Fruit fly (Drosophila melanogaster) whole organism, embryonic: ENCODE measurements around the gene CstF50.

Experiments
- Atf3 ChIP-seq: fragments of 200-800 bp; sonication (Bioruptor generic); optimal IDR thresholded peaks from 3 replicates; lab custom pipeline; 2016; ENCODE audit warnings: missing biosample characterization, missing genetic modification characterization
- Bteb2 ChIP-seq: fragments of 200-800 bp; sonication (Bioruptor generic); optimal IDR thresholded peaks from 2 replicates; lab custom pipeline; 2016; ENCODE audit warnings: missing biosample characterization, missing genetic modification characterization
- CG13296 ChIP-seq: fragments of 200-800 bp; sonication (Bioruptor generic); optimal IDR thresholded peaks from 3 replicates; lab custom pipeline; 2018; ENCODE audit warnings: missing biosample characterization, mild to moderate bottlenecking, missing genetic modification characterization
- CG15514 ChIP-seq: fragments of 200-800 bp; sonication (Bioruptor generic); optimal IDR thresholded peaks from 3 replicates; lab custom pipeline; 2017; ENCODE audit warnings: missing biosample characterization, missing genetic modification characterization, mild to moderate bottlenecking, moderate library complexity, missing genetic modification reagents
- CG15696 ChIP-seq: fragments of 200-800 bp; sonication (Bioruptor generic); optimal IDR thresholded peaks from 2 replicates; lab custom pipeline; 2019; ENCODE audit warnings: missing biosample characterization, mild to moderate bottlenecking, missing genetic modification characterization, moderate library complexity
- CG1602 ChIP-seq: fragments of 200-800 bp; sonication (Bioruptor generic); optimal IDR thresholded peaks from 3 replicates; lab custom pipeline; 2016; ENCODE audit warnings: missing biosample characterization, missing genetic modification characterization
- CG16813 ChIP-seq: fragments of 200-800 bp; sonication (Bioruptor generic); IDR thresholded peaks from 3 replicates; pipeline ENCODE4 v1.3.6; 2022; ENCODE audit warnings: missing biosample characterization, missing genetic modification characterization; ENCODE audit not compliant: partially characterized antibody
- CG17612 ChIP-seq: fragments of 200-800 bp; sonication (Bioruptor generic); IDR thresholded peaks from 2 replicates; pipeline ENCODE4 v1.3.6; 2022; ENCODE audit warnings: missing biosample characterization, missing genetic modification characterization
- CG18599 ChIP-seq: fragments of 200-800 bp; sonication (Bioruptor generic); optimal IDR thresholded peaks from 3 replicates; lab custom pipeline; 2017; ENCODE audit warnings: missing biosample characterization, missing genetic modification characterization, mild to moderate bottlenecking, moderate library complexity, missing genetic modification reagents
- CG2678 ChIP-seq: fragments of 200-800 bp; sonication (Bioruptor generic); optimal IDR thresholded peaks from 3 replicates; lab custom pipeline; 2019; ENCODE audit warnings: missing biosample characterization, mild to moderate bottlenecking, missing genetic modification characterization, moderate library complexity
- CG2712 ChIP-seq: fragments of 200-800 bp; optimal IDR thresholded peaks from 3 replicates; lab custom pipeline; 2019; ENCODE audit warnings: missing biosample characterization, mild to moderate bottlenecking, missing genetic modification characterization, moderate library complexity
- CG4854 ChIP-seq: fragments of 200-800 bp; sonication (Bioruptor generic); optimal IDR thresholded peaks from 2 replicates; lab custom pipeline; 2016; ENCODE audit warnings: missing biosample characterization, missing genetic modification characterization, inconsistent platforms
- CG6175 ChIP-seq: fragments of 200-800 bp; sonication (Bioruptor generic); IDR thresholded peaks from 3 replicates; pipeline ENCODE4 v1.3.6; 2022; ENCODE audit warnings: missing biosample characterization, missing genetic modification characterization
- CG6689 ChIP-seq: fragments of 200-800 bp; sonication (Bioruptor generic); IDR thresholded peaks from 2 replicates; pipeline ENCODE4 v1.3.6; 2022; ENCODE audit warnings: missing biosample characterization, missing genetic modification characterization
- CG6854 ChIP-seq: fragments of 200-800 bp; sonication (Bioruptor generic); optimal IDR thresholded peaks from 3 replicates; lab custom pipeline; 2017; ENCODE audit warnings: missing biosample characterization, mild to moderate bottlenecking, missing genetic modification characterization
- CHES-1-like ChIP-seq: fragments of 200-800 bp; sonication (Bioruptor generic); optimal IDR thresholded peaks from 2 replicates; lab custom pipeline; 2016; ENCODE audit warnings: missing biosample characterization, missing genetic modification characterization
- Drgx ChIP-seq: fragments of 200-800 bp; sonication (Bioruptor generic); IDR thresholded peaks from 2 replicates; pipeline ENCODE4 v1.3.6; 2022; ENCODE audit warnings: missing biosample characterization, missing genetic modification characterization
- Gug ChIP-seq: fragments of 200-800 bp; sonication (Bioruptor generic); IDR thresholded peaks from 4 replicates; pipeline ENCODE4 v1.3.6; 2022; ENCODE audit warnings: missing biosample characterization, missing genetic modification characterization
- HLH4C ChIP-seq: fragments of 200-800 bp; sonication (Bioruptor generic); IDR thresholded peaks from 3 replicates; pipeline ENCODE4 v1.3.6; 2022; ENCODE audit warnings: missing biosample characterization, missing genetic modification characterization; ENCODE audit not compliant: partially characterized antibody
- HmgZ ChIP-seq: fragments of 200-800 bp; sonication (Bioruptor generic); optimal IDR thresholded peaks from 2 replicates; lab custom pipeline; 2018; ENCODE audit warnings: missing biosample characterization, mild to moderate bottlenecking, missing genetic modification characterization
- Hr51 ChIP-seq, 2 experiments: fragments of 200-800 bp; sonication (Bioruptor generic); optimal IDR thresholded peaks; 2 replicates in 1 of 2; 3 replicates in 1 of 2; lab custom pipeline; 2016 to 2018; ENCODE audit warnings: missing biosample characterization in 2 of 2, missing genetic modification characterization in 2 of 2, mild to moderate bottlenecking in 1 of 2, moderate library complexity in 1 of 2
- Hr78 ChIP-seq, 2 experiments: fragments of 200-800 bp in 1 of 2; fragments of >200 bp in 1 of 2; sonication (Bioruptor generic) in 1 of 2; optimal IDR thresholded peaks; 2 replicates each; lab custom pipeline; 2017 to 2019; ENCODE audit warnings: missing biosample characterization in 2 of 2, missing genetic modification characterization in 2 of 2, mild to moderate bottlenecking in 1 of 2, moderate library complexity in 1 of 2
- Lim3 ChIP-seq: fragments of 200-800 bp; sonication (Bioruptor generic); IDR thresholded peaks from 2 replicates; pipeline ENCODE4 v1.3.6; 2022; ENCODE audit warnings: missing biosample characterization, missing genetic modification characterization
- Med ChIP-seq: fragments of 200-800 bp; sonication (Bioruptor generic); peaks from one replicate; lab custom pipeline; 2016; ENCODE audit warnings: missing biosample characterization, missing genetic modification characterization, mild to moderate bottlenecking, inconsistent platforms, moderate library complexity
- Opbp ChIP-seq: fragments of 200-800 bp; sonication (Bioruptor generic); IDR thresholded peaks from 3 replicates; pipeline ENCODE4 v1.3.6; 2022; ENCODE audit warnings: missing biosample characterization, missing genetic modification characterization; ENCODE audit not compliant: partially characterized antibody
- Sry-δ ChIP-seq: fragments of 200-800 bp; sonication (Bioruptor generic); optimal IDR thresholded peaks from 2 replicates; lab custom pipeline; 2016; ENCODE audit warnings: missing biosample characterization, missing genetic modification characterization
- Stat92E ChIP-seq, 3 experiments: fragments of >200 bp in 2 of 3; fragments of 200-800 bp in 1 of 3; sonication (Bioruptor generic) in 1 of 3; optimal IDR thresholded peaks; 2 replicates each; lab custom pipeline; 2017 to 2019; ENCODE audit warnings: missing biosample characterization in 3 of 3, missing genetic modification characterization in 3 of 3, mild to moderate bottlenecking in 1 of 3, moderate library complexity in 1 of 3
- Usf ChIP-seq: fragments of 200-800 bp; sonication (Bioruptor generic); optimal IDR thresholded peaks from 2 replicates; lab custom pipeline; 2017; ENCODE audit warnings: missing genotype, missing biosample characterization, missing genetic modification characterization
- Xrp1 ChIP-seq: fragments of 200-800 bp; sonication (Bioruptor generic); IDR thresholded peaks from 2 replicates; pipeline ENCODE4 v1.3.6; 2022; ENCODE audit warnings: missing biosample characterization, missing genetic modification characterization
- bsh ChIP-seq, 2 experiments: fragments of 200-800 bp; sonication (Bioruptor generic); optimal IDR thresholded peaks; 2 replicates each; lab custom pipeline; 2017 to 2018; ENCODE audit warnings: mild to moderate bottlenecking in 2 of 2, missing biosample characterization in 2 of 2, missing genetic modification characterization in 2 of 2, moderate library complexity in 1 of 2
- dmrt11E ChIP-seq: fragments of 200-800 bp; sonication (Bioruptor generic); optimal IDR thresholded peaks from 3 replicates; lab custom pipeline; 2018; ENCODE audit warnings: missing biosample characterization, mild to moderate bottlenecking, missing genetic modification characterization, moderate library complexity
- fd3F ChIP-seq: fragments of 200-800 bp; sonication (Bioruptor generic); optimal IDR thresholded peaks from 2 replicates; lab custom pipeline; 2018; ENCODE audit warnings: missing biosample characterization, mild to moderate bottlenecking, missing genetic modification characterization, moderate library complexity
- gcm ChIP-seq: fragments of 200-800 bp; sonication (Bioruptor generic); optimal IDR thresholded peaks from 2 replicates; lab custom pipeline; 2019; ENCODE audit warnings: missing biosample characterization, mild to moderate bottlenecking, missing genetic modification characterization, moderate library complexity
- gsb ChIP-seq: fragments of 200-800 bp; sonication (Bioruptor generic); IDR thresholded peaks from 2 replicates; pipeline ENCODE4 v1.3.6; 2022; ENCODE audit warnings: missing biosample characterization, missing genetic modification characterization
- ken ChIP-seq: fragments of 200-800 bp; sonication (Bioruptor generic); IDR thresholded peaks from 3 replicates; pipeline ENCODE4 v1.3.6; 2022; ENCODE audit warnings: missing biosample characterization, missing genetic modification characterization
- lbe ChIP-seq: fragments of 200-800 bp; sonication (Bioruptor generic); optimal IDR thresholded peaks from 2 replicates; lab custom pipeline; 2016; ENCODE audit warnings: missing biosample characterization, mild to moderate bottlenecking, missing genetic modification characterization
- lilli ChIP-seq: fragments of 200-800 bp; sonication (Bioruptor generic); optimal IDR thresholded peaks from 3 replicates; lab custom pipeline; 2016; ENCODE audit warnings: missing biosample characterization, missing genetic modification characterization
- nmo ChIP-seq: fragments of 200-800 bp; sonication (Bioruptor generic); optimal IDR thresholded peaks from 2 replicates; lab custom pipeline; 2018; ENCODE audit warnings: missing biosample characterization, mild to moderate bottlenecking, missing genetic modification characterization, moderate library complexity
- nom ChIP-seq: fragments of 200-800 bp; sonication (Bioruptor generic); optimal IDR thresholded peaks from 2 replicates; lab custom pipeline; 2017; ENCODE audit warnings: missing biosample characterization, missing genetic modification characterization, mild to moderate bottlenecking, moderate library complexity, missing genetic modification reagents
- oc ChIP-seq: fragments of 200-800 bp; sonication (Bioruptor generic); optimal IDR thresholded peaks from 2 replicates; lab custom pipeline; 2018; ENCODE audit warnings: missing biosample characterization, mild to moderate bottlenecking, missing genetic modification characterization, moderate library complexity
- p53 ChIP-seq: fragments of 200-800 bp; sonication (Bioruptor generic); optimal IDR thresholded peaks from 2 replicates; lab custom pipeline; 2016; ENCODE audit warnings: missing biosample characterization, missing genetic modification characterization
- prd ChIP-seq, 3 experiments: fragments of >200 bp in 2 of 3; fragments of 200-800 bp in 1 of 3; sonication (Bioruptor generic) in 1 of 3; optimal IDR thresholded peaks in 2 of 3; IDR thresholded peaks in 1 of 3; 2 replicates in 2 of 3; 3 replicates in 1 of 3; pipeline versions ENCODE4 v1.3.6 to Lab custom; 2017 to 2022; ENCODE audit warnings: missing biosample characterization in 1 of 3, missing genetic modification characterization in 1 of 3
- pros ChIP-seq: fragments of 200-800 bp; sonication (Bioruptor generic); optimal IDR thresholded peaks from 3 replicates; lab custom pipeline; 2019; ENCODE audit warnings: missing biosample characterization, mild to moderate bottlenecking, missing genetic modification characterization, moderate library complexity
- ro ChIP-seq: fragments of 200-800 bp; sonication (Bioruptor generic); IDR thresholded peaks from 2 replicates; pipeline ENCODE4 v1.3.6; 2022; ENCODE audit warnings: missing biosample characterization, missing genetic modification characterization
- run ChIP-seq: fragments of 200-800 bp; sonication (Bioruptor generic); optimal IDR thresholded peaks from 3 replicates; lab custom pipeline; 2018; ENCODE audit warnings: missing biosample characterization, mild to moderate bottlenecking, missing genetic modification characterization
- sim ChIP-seq: fragments of 200-800 bp; sonication (Bioruptor generic); IDR thresholded peaks from 2 replicates; pipeline ENCODE4 v1.3.6; 2022; ENCODE audit warnings: missing biosample characterization, missing genetic modification characterization
- sima ChIP-seq: fragments of 200-800 bp; sonication (Bioruptor generic); optimal IDR thresholded peaks from 2 replicates; lab custom pipeline; 2016; ENCODE audit warnings: missing biosample characterization, missing genetic modification characterization
- tll ChIP-seq, 2 experiments: fragments of 200-800 bp in 1 of 2; fragments of >200 bp in 1 of 2; sonication (Bioruptor generic) in 1 of 2; optimal IDR thresholded peaks; 2 replicates each; lab custom pipeline; 2017 to 2019; ENCODE audit warnings: missing biosample characterization in 2 of 2, missing genetic modification characterization in 2 of 2, mild to moderate bottlenecking in 1 of 2, moderate library complexity in 1 of 2
- vvl ChIP-seq: fragments of 200-800 bp; sonication (Bioruptor generic); IDR thresholded peaks from 2 replicates; pipeline ENCODE4 v1.3.6; 2022; ENCODE audit warnings: missing biosample characterization, missing genetic modification characterization
- zfh2 ChIP-seq: fragments of 200-800 bp; sonication (Bioruptor generic); optimal IDR thresholded peaks from 2 replicates; lab custom pipeline; 2016; ENCODE audit warnings: missing biosample characterization, missing genetic modification characterization

Gene CstF50

DNA sequence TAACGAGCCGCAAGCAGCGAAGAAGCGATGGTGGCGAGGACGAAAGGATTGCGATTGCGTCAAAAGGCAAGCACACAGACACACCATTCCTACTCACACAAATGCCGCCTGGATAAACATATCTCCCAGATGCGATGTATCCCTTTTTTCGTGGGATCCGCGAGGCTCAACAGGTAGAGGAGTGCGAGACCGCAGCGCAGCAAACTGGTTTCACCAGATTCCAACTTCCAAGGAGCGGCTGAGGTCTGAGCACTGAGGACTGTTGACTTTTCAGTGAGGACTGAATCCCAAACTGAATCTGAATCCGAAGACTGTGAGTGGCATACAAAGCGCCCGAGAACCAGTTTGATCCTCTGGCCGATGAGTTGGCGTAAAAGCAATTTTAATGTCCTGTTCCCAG is 34.8 kb downstream of the CstF50 start:
- TF ChIP-seq oc (no peak), CG6854 (GFP tag; lab: Kevin White, UChicago) (no peak), tll (GFP tag; optimal IDR thresholded peaks at IDR 0.05; lab: Kevin White, UChicago) (peak in 1 of 2 experiments; percentile 41), Usf (GFP tag; lab: Kevin White, UChicago) (no peak), vvl (GFP tag; lab: Robert Waterston, UW) (no peak), CG15696 (tag; lab: Kevin White, UChicago) (no peak), pros (peak; percentile 32), CG2678 (tag; lab: Kevin White, UChicago) (no peak), CHES-1-like (GFP tag; lab: Kevin White, UChicago) (no peak), sim (no peak), CG1602 (no peak), HmgZ (tag; lab: Kevin White, UChicago) (no peak), gcm (no peak), lilli (GFP tag; lab: Kevin White, UChicago) (no peak), CG4854 (GFP tag; lab: Kevin White, UChicago) (no peak), CG6175 (GFP tag; lab: Robert Waterston, UW) (no peak), CG17612 (GFP tag; lab: Robert Waterston, UW) (no peak), Hr78 (GFP tag; optimal IDR thresholded peaks at IDR 0.05; lab: Kevin White, UChicago) (no peak), CG18599 (no peak), p53 (GFP tag; lab: Kevin White, UChicago) (no peak), Bteb2 (GFP tag; lab: Kevin White, UChicago) (no peak), fd3F (no peak), ro (no peak), nom (GFP tag; lab: Kevin White, UChicago) (peak; percentile 41), lbe (GFP tag; lab: Kevin White, UChicago) (peak; percentile 23), ken (GFP tag; lab: Robert Waterston, UW) (no peak), gsb (no peak), Atf3 (no peak), Lim3 (GFP tag; lab: Robert Waterston, UW) (no peak), Hr51 (GFP tag; optimal IDR thresholded peaks at IDR 0.05; lab: Kevin White, UChicago) (no peak)

DNA sequence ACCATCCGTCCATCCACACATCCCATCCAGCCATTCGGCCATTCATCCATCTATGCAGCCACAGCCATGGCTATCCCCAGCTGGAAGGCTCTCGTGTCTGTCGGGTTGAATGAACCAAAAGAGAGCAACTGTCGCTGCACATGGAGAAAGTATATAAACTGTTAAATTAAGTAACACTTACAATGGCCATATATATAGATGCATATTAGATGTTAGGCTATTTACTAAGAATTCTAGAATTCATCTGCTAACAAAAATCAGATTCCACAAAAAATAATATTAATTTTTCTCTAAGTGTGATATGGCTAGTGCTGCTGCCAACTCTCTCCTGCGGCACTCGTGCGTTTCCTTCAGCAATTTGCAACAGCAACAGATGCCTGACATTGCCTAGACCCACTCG is 36.6 kb downstream of the CstF50 start:
- 0 out of 3 replicates have a peak, but pooled peaks have one; percentile 2 for TF ChIP-seq CG16813 (GFP tag; lab: Robert Waterston, UW)
- TF ChIP-seq nmo (GFP tag; lab: Kevin White, UChicago) = no peak
- no peak for TF ChIP-seq Gug (GFP tag; lab: Robert Waterston, UW)
- TF ChIP-seq dmrt11E (tag; lab: Kevin White, UChicago) = peak; percentile 41
- no peak for TF ChIP-seq zfh2 (GFP tag; lab: Kevin White, UChicago)
- TF ChIP-seq CG13296 (GFP tag; lab: Kevin White, UChicago) = no peak
- TF ChIP-seq Opbp (GFP tag; lab: Robert Waterston, UW) = no peak
- TF ChIP-seq CG6689 (GFP tag; lab: Robert Waterston, UW) = no peak
- TF ChIP-seq run (tag; lab: Kevin White, UChicago) = no peak
- TF ChIP-seq Drgx (GFP tag; lab: Robert Waterston, UW) = peak; percentile 73
- no peak for TF ChIP-seq Sry-δ (GFP tag; lab: Kevin White, UChicago)
- no peak for TF ChIP-seq prd (optimal IDR thresholded peaks at IDR 0.05; lab: Kevin White, UChicago)
- TF ChIP-seq prd (GFP tag; IDR thresholded peaks at IDR 0.05; lab: Robert Waterston, UW) = peak; percentile 19; the same call in 1 of the 3 replicates
- peak; percentile 3 for TF ChIP-seq CG2712 (tag; lab: Kevin White, UChicago)
- peak in 1 of 2 experiments; percentile 68 for TF ChIP-seq bsh (GFP tag; optimal IDR thresholded peaks at IDR 0.05; lab: Kevin White, UChicago)
- TF ChIP-seq HLH4C (GFP tag; lab: Robert Waterston, UW) = no peak
- TF ChIP-seq Stat92E (GFP tag; optimal IDR thresholded peaks at IDR 0.05; lab: Kevin White, UChicago) = no peak
- no peak for TF ChIP-seq sima (GFP tag; lab: Kevin White, UChicago)
- peak; percentile 17; the same call in 1 of the 2 replicates for TF ChIP-seq Xrp1 (GFP tag; lab: Robert Waterston, UW)
- TF ChIP-seq Med (GFP tag; lab: Kevin White, UChicago) = peak; percentile 10
- no peak for TF ChIP-seq CG15514
